Fruit fly (Drosophila melanogaster) whole organism, embryonic: Measurements from ENCODE around the gene CG17906.

Source experiments
- B-H2 ChIP-seq: fragments of 200-800 bp; sonication (Bioruptor generic); optimal IDR thresholded peaks from 2 replicates; lab custom pipeline; 2018; ENCODE audit warnings: missing biosample characterization, mild to moderate bottlenecking, missing genetic modification characterization
- CG10209 ChIP-seq: fragments of 200-800 bp; sonication (Bioruptor generic); optimal IDR thresholded peaks from 3 replicates; lab custom pipeline; 2017; ENCODE audit warnings: missing biosample characterization, mild to moderate bottlenecking, missing genetic modification characterization, missing genetic modification reagents
- CG10979 ChIP-seq: fragments of 200-800 bp; sonication (Bioruptor generic); optimal IDR thresholded peaks from 2 replicates; lab custom pipeline; 2018; ENCODE audit warnings: missing biosample characterization, mild to moderate bottlenecking, missing genetic modification characterization, moderate library complexity
- CG12236 ChIP-seq: fragments of 200-800 bp; sonication (Bioruptor generic); optimal IDR thresholded peaks from 2 replicates; lab custom pipeline; 2016; ENCODE audit warnings: missing biosample characterization, missing genetic modification characterization
- CG12391 ChIP-seq: fragments of 200-800 bp; sonication (Bioruptor generic); optimal IDR thresholded peaks from 3 replicates; lab custom pipeline; 2018; ENCODE audit warnings: missing biosample characterization, mild to moderate bottlenecking, missing genetic modification characterization, moderate library complexity
- CG15269 ChIP-seq: fragments of 200-800 bp; sonication (Bioruptor generic); optimal IDR thresholded peaks from 2 replicates; lab custom pipeline; 2018; ENCODE audit warnings: missing biosample characterization, mild to moderate bottlenecking, missing genetic modification characterization, moderate library complexity
- CG15479 ChIP-seq: fragments of 200-800 bp; sonication (Bioruptor generic); optimal IDR thresholded peaks from 3 replicates; lab custom pipeline; 2019; ENCODE audit warnings: missing biosample characterization, mild to moderate bottlenecking, missing genetic modification characterization, moderate library complexity
- CG17328 ChIP-seq: fragments of 200-800 bp; sonication (Bioruptor generic); IDR thresholded peaks from 2 replicates; pipeline ENCODE4 v1.3.6; 2022; ENCODE audit warnings: missing biosample characterization, missing genetic modification characterization
- CG18599 ChIP-seq: fragments of 200-800 bp; sonication (Bioruptor generic); optimal IDR thresholded peaks from 3 replicates; lab custom pipeline; 2017; ENCODE audit warnings: missing biosample characterization, missing genetic modification characterization, mild to moderate bottlenecking, moderate library complexity, missing genetic modification reagents
- CG30431 ChIP-seq: fragments of 200-800 bp; sonication (Bioruptor generic); optimal IDR thresholded peaks from 2 replicates; lab custom pipeline; 2017; ENCODE audit warnings: missing biosample characterization, missing genetic modification characterization
- CG3281 ChIP-seq: fragments of 200-800 bp; sonication (Bioruptor generic); optimal IDR thresholded peaks from 3 replicates; lab custom pipeline; 2017; ENCODE audit warnings: missing biosample characterization, mild to moderate bottlenecking, missing genetic modification characterization
- CG3407 ChIP-seq: fragments of 200-800 bp; sonication (Bioruptor generic); optimal IDR thresholded peaks from 2 replicates; lab custom pipeline; 2018; ENCODE audit warnings: missing biosample characterization, mild to moderate bottlenecking, missing genetic modification characterization
- CG34376 ChIP-seq: fragments of 200-800 bp; sonication (Bioruptor generic); optimal IDR thresholded peaks from 2 replicates; lab custom pipeline; 2018; ENCODE audit warnings: missing biosample characterization, mild to moderate bottlenecking, missing genetic modification characterization
- CG3995 ChIP-seq: fragments of 200-800 bp; sonication (Bioruptor generic); optimal IDR thresholded peaks from 3 replicates; lab custom pipeline; 2016; ENCODE audit warnings: missing biosample characterization, missing genetic modification characterization
- CG6765 ChIP-seq: fragments of 200-800 bp; sonication (Bioruptor generic); optimal IDR thresholded peaks from 3 replicates; lab custom pipeline; 2017; ENCODE audit warnings: missing biosample characterization, mild to moderate bottlenecking, missing genetic modification characterization
- CG6854 ChIP-seq: fragments of 200-800 bp; sonication (Bioruptor generic); optimal IDR thresholded peaks from 3 replicates; lab custom pipeline; 2017; ENCODE audit warnings: missing biosample characterization, mild to moderate bottlenecking, missing genetic modification characterization
- CG8924 ChIP-seq: fragments of 200-800 bp; optimal IDR thresholded peaks from 3 replicates; lab custom pipeline; 2019; ENCODE audit warnings: missing biosample characterization, mild to moderate bottlenecking, missing genetic modification characterization, moderate library complexity
- CG9727 ChIP-seq: fragments of 200-800 bp; sonication (Bioruptor generic); optimal IDR thresholded peaks from 3 replicates; lab custom pipeline; 2017; ENCODE audit warnings: missing biosample characterization, mild to moderate bottlenecking, missing genetic modification characterization
- Dbx ChIP-seq: fragments of 200-800 bp; sonication (Bioruptor generic); IDR thresholded peaks from 3 replicates; pipeline ENCODE4 v1.3.6; 2022; ENCODE audit warnings: missing biosample characterization, missing genetic modification characterization
- Ets65A ChIP-seq: fragments of 200-800 bp; sonication (Bioruptor generic); peaks from one replicate; lab custom pipeline; 2016; ENCODE audit warnings: missing biosample characterization, missing genetic modification characterization
- GATAe ChIP-seq: fragments of 200-800 bp; sonication (Bioruptor generic); conservative IDR thresholded peaks from 2 replicates; pipeline ENCODE4 v1.3.6; 2022; ENCODE audit warnings: missing biosample characterization, missing genetic modification characterization
- Hey ChIP-seq: fragments of 200-800 bp; sonication (Bioruptor generic); optimal IDR thresholded peaks from 3 replicates; lab custom pipeline; 2018; ENCODE audit warnings: missing biosample characterization, mild to moderate bottlenecking, missing genetic modification characterization
- Hmr ChIP-seq: fragments of 200-800 bp; sonication (Bioruptor generic); optimal IDR thresholded peaks from 3 replicates; lab custom pipeline; 2017; ENCODE audit warnings: mild to moderate bottlenecking, missing biosample characterization, missing genetic modification reagents, missing genetic modification characterization
- Hr51 ChIP-seq, 2 experiments: fragments of 200-800 bp; sonication (Bioruptor generic); optimal IDR thresholded peaks; 2 replicates in 1 of 2; 3 replicates in 1 of 2; lab custom pipeline; 2016 to 2018; ENCODE audit warnings: missing biosample characterization in 2 of 2, missing genetic modification characterization in 2 of 2, mild to moderate bottlenecking in 1 of 2, moderate library complexity in 1 of 2
- NfI ChIP-seq: fragments of 200-800 bp; sonication (Bioruptor generic); optimal IDR thresholded peaks from 3 replicates; lab custom pipeline; 2018; ENCODE audit warnings: missing biosample characterization, mild to moderate bottlenecking, missing genetic modification characterization, moderate library complexity
- Opbp ChIP-seq: fragments of 200-800 bp; sonication (Bioruptor generic); IDR thresholded peaks from 3 replicates; pipeline ENCODE4 v1.3.6; 2022; ENCODE audit warnings: missing biosample characterization, missing genetic modification characterization; ENCODE audit not compliant: partially characterized antibody
- Optix ChIP-seq: fragments of 200-800 bp; sonication (Bioruptor generic); IDR thresholded peaks from 3 replicates; pipeline ENCODE4 v1.3.6; 2022; ENCODE audit warnings: missing biosample characterization, missing genetic modification characterization
- Sry-δ ChIP-seq: fragments of 200-800 bp; sonication (Bioruptor generic); optimal IDR thresholded peaks from 2 replicates; lab custom pipeline; 2016; ENCODE audit warnings: missing biosample characterization, missing genetic modification characterization
- Ssrp ChIP-seq: fragments of 200-800 bp; sonication (Bioruptor generic); optimal IDR thresholded peaks from 2 replicates; lab custom pipeline; 2018; ENCODE audit warnings: missing biosample characterization, mild to moderate bottlenecking, missing genetic modification characterization, moderate library complexity
- TFAM ChIP-seq: fragments of 200-800 bp; sonication (Bioruptor generic); optimal IDR thresholded peaks from 2 replicates; lab custom pipeline; 2017; ENCODE audit warnings: missing biosample characterization, missing genetic modification characterization, inconsistent platforms
- danr ChIP-seq: fragments of 200-800 bp; sonication (Bioruptor generic); IDR thresholded peaks from 2 replicates; pipeline ENCODE4 v1.3.6; 2022; ENCODE audit warnings: missing biosample characterization, missing genetic modification characterization
- dmrt99B ChIP-seq: fragments of 200-800 bp; sonication (Bioruptor generic); optimal IDR thresholded peaks from 2 replicates; lab custom pipeline; 2018; ENCODE audit warnings: missing biosample characterization, mild to moderate bottlenecking, missing genetic modification characterization, moderate library complexity
- esg ChIP-seq: fragments of 200-800 bp; sonication (Bioruptor generic); conservative IDR thresholded peaks from 2 replicates; pipeline ENCODE4 v1.3.6; 2022; ENCODE audit warnings: missing biosample characterization, missing genetic modification characterization
- exex ChIP-seq: fragments of 200-800 bp; sonication (Bioruptor generic); optimal IDR thresholded peaks from 4 replicates; lab custom pipeline; 2018; ENCODE audit warnings: missing biosample characterization, mild to moderate bottlenecking, missing genetic modification characterization, moderate library complexity
- grn ChIP-seq: fragments of 200-800 bp; sonication (Bioruptor generic); optimal IDR thresholded peaks from 3 replicates; lab custom pipeline; 2017; ENCODE audit warnings: missing biosample characterization, missing genetic modification characterization
- gro ChIP-seq: fragments of 200-800 bp; sonication (Bioruptor generic); optimal IDR thresholded peaks from 2 replicates; lab custom pipeline; 2016; ENCODE audit warnings: missing biosample characterization, missing genetic modification characterization
- gsb ChIP-seq: fragments of 200-800 bp; sonication (Bioruptor generic); IDR thresholded peaks from 2 replicates; pipeline ENCODE4 v1.3.6; 2022; ENCODE audit warnings: missing biosample characterization, missing genetic modification characterization
- ham ChIP-seq: fragments of 200-800 bp; sonication (Bioruptor generic); IDR thresholded peaks from 2 replicates; pipeline ENCODE4 v1.3.6; 2022; ENCODE audit warnings: missing biosample characterization, missing genetic modification characterization
- kah ChIP-seq: fragments of 200-800 bp; sonication (Bioruptor generic); optimal IDR thresholded peaks from 2 replicates; lab custom pipeline; 2018; ENCODE audit warnings: missing biosample characterization, mild to moderate bottlenecking, missing genetic modification characterization
- klu ChIP-seq: fragments of 200-800 bp; sonication (Bioruptor generic); IDR thresholded peaks from 2 replicates; pipeline ENCODE4 v1.3.6; 2022; ENCODE audit warnings: missing biosample characterization, missing genetic modification characterization
- lab ChIP-seq: fragments of 200-800 bp; sonication (Bioruptor generic); optimal IDR thresholded peaks from 3 replicates; lab custom pipeline; 2017; ENCODE audit warnings: missing biosample characterization, missing genetic modification characterization, mild to moderate bottlenecking, moderate library complexity, missing genetic modification reagents
- lov ChIP-seq, 2 experiments: fragments of 200-800 bp in 1 of 2; fragments of >200 bp in 1 of 2; sonication (Bioruptor generic) in 1 of 2; IDR thresholded peaks in 1 of 2; optimal IDR thresholded peaks in 1 of 2; 2 replicates in 1 of 2; 3 replicates in 1 of 2; pipeline versions ENCODE4 v1.3.6 to Lab custom; 2017 to 2022; ENCODE audit warnings: missing biosample characterization in 1 of 2, missing genetic modification characterization in 1 of 2
- mirr ChIP-seq: fragments of 200-800 bp; sonication (Bioruptor generic); optimal IDR thresholded peaks from 3 replicates; lab custom pipeline; 2018; ENCODE audit warnings: missing biosample characterization, mild to moderate bottlenecking, missing genetic modification characterization
- mld ChIP-seq: fragments of 200-800 bp; sonication (Bioruptor generic); IDR thresholded peaks from 3 replicates; pipeline ENCODE4 v1.3.6; 2022; ENCODE audit warnings: missing biosample characterization, missing genetic modification characterization; ENCODE audit not compliant: partially characterized antibody
- org-1 ChIP-seq: fragments of 200-800 bp; sonication (Bioruptor generic); optimal IDR thresholded peaks from 2 replicates; lab custom pipeline; 2017; ENCODE audit warnings: missing biosample characterization, missing genetic modification characterization
- ranshi ChIP-seq: fragments of 200-800 bp; sonication (Bioruptor generic); IDR thresholded peaks from 2 replicates; pipeline ENCODE4 v1.3.6; 2022; ENCODE audit warnings: missing biosample characterization, missing genetic modification characterization
- row ChIP-seq: fragments of 200-800 bp; sonication (Bioruptor generic); IDR thresholded peaks from 3 replicates; pipeline ENCODE4 v1.3.6; 2022; ENCODE audit warnings: missing biosample characterization, missing genetic modification characterization
- stwl ChIP-seq: fragments of 200-800 bp; sonication (Bioruptor generic); optimal IDR thresholded peaks from 3 replicates; lab custom pipeline; 2018; ENCODE audit warnings: missing biosample characterization, mild to moderate bottlenecking, missing genetic modification characterization, moderate library complexity
- sug ChIP-seq: fragments of 200-800 bp; optimal IDR thresholded peaks from 2 replicates; lab custom pipeline; 2019; ENCODE audit warnings: missing biosample characterization, mild to moderate bottlenecking, missing genetic modification characterization, moderate library complexity
- twi ChIP-seq: fragments of 200-800 bp; optimal IDR thresholded peaks from 2 replicates; lab custom pipeline; 2019; ENCODE audit warnings: missing biosample characterization, mild to moderate bottlenecking, missing genetic modification characterization, moderate library complexity
- wek ChIP-seq: fragments of 200-800 bp; sonication (Bioruptor generic); optimal IDR thresholded peaks from 3 replicates; lab custom pipeline; 2018; ENCODE audit warnings: missing biosample characterization, mild to moderate bottlenecking, missing genetic modification characterization, moderate library complexity
- yki ChIP-seq: fragments of >200 bp; optimal IDR thresholded peaks from 3 replicates; lab custom pipeline; 2018

CG17906 gene

dm6 chr2L:9011543-9012238 lies 17.5 kb downstream of the CG17906 start, which contains the start of gene CG13102 (continued):
- TF ChIP-seq Hey (tag; lab: Kevin White, UChicago), result no peak
- TF ChIP-seq dmrt99B (tag; lab: Kevin White, UChicago), result no peak
- TF ChIP-seq CG12391 (tag; lab: Kevin White, UChicago), result no peak
- TF ChIP-seq Ssrp (tag; lab: Kevin White, UChicago), result no peak
- no peak for TF ChIP-seq esg (GFP tag; lab: Robert Waterston, UW)
- no peak for TF ChIP-seq CG17328 (GFP tag; lab: Robert Waterston, UW)
- no peak for TF ChIP-seq B-H2 (GFP tag; lab: Kevin White, UChicago)
- peak in 1 of 2 experiments; percentile 45 for TF ChIP-seq Hr51 (GFP tag; optimal IDR thresholded peaks at IDR 0.05; lab: Kevin White, UChicago)
- TF ChIP-seq mld, result no peak
- TF ChIP-seq Optix, result no peak
- TF ChIP-seq ranshi (GFP tag; lab: Robert Waterston, UW), result 0 out of 2 replicates have a peak, but pooled peaks have one; percentile 21
- peak; percentile 63; the same call in 2 of the 3 replicates for TF ChIP-seq row (GFP tag; lab: Robert Waterston, UW)
- TF ChIP-seq CG15479, result no peak
- TF ChIP-seq CG3407 (GFP tag; lab: Kevin White, UChicago), result no peak
- TF ChIP-seq TFAM, result no peak
- TF ChIP-seq CG6765, result no peak
- TF ChIP-seq CG18599 (GFP tag; lab: Kevin White, UChicago), result peak; percentile 42
- TF ChIP-seq CG3281 (GFP tag; lab: Kevin White, UChicago), result peak; percentile 21
- no peak for TF ChIP-seq yki
- peak; percentile 56 for TF ChIP-seq sug
- TF ChIP-seq gsb, result no peak
- no peak for TF ChIP-seq gro (GFP tag; lab: Kevin White, UChicago)
- TF ChIP-seq wek, result no peak
- TF ChIP-seq Opbp (GFP tag; lab: Robert Waterston, UW), result no peak
- TF ChIP-seq Sry-δ (GFP tag; lab: Kevin White, UChicago), result no peak
- no peak for TF ChIP-seq twi (tag; lab: Kevin White, UChicago)
- TF ChIP-seq CG34376, result peak; percentile 40
- peak; percentile 13 for TF ChIP-seq CG15269
- no peak for TF ChIP-seq CG3995
- no peak for TF ChIP-seq kah (GFP tag; lab: Kevin White, UChicago)
- no peak for TF ChIP-seq danr (GFP tag; lab: Robert Waterston, UW)
- TF ChIP-seq lab (GFP tag; lab: Kevin White, UChicago), result peak; percentile 5
- peak; percentile 29 for TF ChIP-seq mirr (GFP tag; lab: Kevin White, UChicago)
- peak; percentile 29 for TF ChIP-seq NfI (GFP tag; lab: Kevin White, UChicago)
- peak; percentile 59; the same call in 1 of the 2 replicates for TF ChIP-seq GATAe (GFP tag; lab: Robert Waterston, UW)
- no peak for TF ChIP-seq klu (GFP tag; lab: Robert Waterston, UW)
- TF ChIP-seq grn, result peak; percentile 61
- TF ChIP-seq CG6854 (GFP tag; lab: Kevin White, UChicago), result no peak
- no peak for TF ChIP-seq org-1

- TF ChIP-seq CG12236 (GFP tag; lab: Kevin White, UChicago) (no peak), CG10979 (tag; lab: Kevin White, UChicago) (no peak), CG10209 (GFP tag; lab: Kevin White, UChicago) (no peak), lov (optimal IDR thresholded peaks at IDR 0.05; lab: Kevin White, UChicago) (no peak), lov (GFP tag; IDR thresholded peaks at IDR 0.05; lab: Robert Waterston, UW) (no peak), CG9727 (GFP tag; lab: Kevin White, UChicago) (no peak), stwl (tag; lab: Kevin White, UChicago) (peak; percentile 22), B-H2 (GFP tag; lab: Kevin White, UChicago) (no peak), Dbx (GFP tag; lab: Robert Waterston, UW) (no peak), exex (tag; lab: Kevin White, UChicago) (peak; percentile 75), ham (GFP tag; lab: Robert Waterston, UW) (no peak), CG30431 (no peak), CG8924 (tag; lab: Kevin White, UChicago) (no peak), Hmr (GFP tag; lab: Kevin White, UChicago) (no peak), Ets65A (no peak)
These were observed 19.8 kb downstream of the CG17906 start, which contains the start of gene Rcd-1r for dm6 chr2L:9013968-9014367. TSS of gene Rcd-1r (minus strand) at chr2L:9014068.
